Fruit fly (Drosophila melanogaster): ENCODE results near the gene Gbeta13F.

Gene Gbeta13F

dm6 chrX:15811666-15812614, 48.0 kb upstream of the Gbeta13F start (continued):
- TF ChIP-seq CG6654 (GFP tag; optimal IDR thresholded peaks at IDR 0.05) (no peak), sens (GFP tag) (peak; percentile 7), zf30C (GFP tag; optimal IDR thresholded peaks at IDR 0.05) (peak; percentile 26), CkIIα-i1 (GFP tag; IDR thresholded peaks at IDR 0.05) (no peak), CG33213 (GFP tag; optimal IDR thresholded peaks at IDR 0.05) (no peak), lbe (GFP tag; optimal IDR thresholded peaks at IDR 0.05) (peak; percentile 48), pfk (GFP tag; optimal IDR thresholded peaks at IDR 0.05) (no peak), CG13624 (GFP tag; optimal IDR thresholded peaks at IDR 0.05) (no peak), sr (GFP tag; IDR thresholded peaks at IDR 0.05) (peak; percentile 82), tap (tag; optimal IDR thresholded peaks at IDR 0.05) (no peak), CG16779 (GFP tag; IDR thresholded peaks at IDR 0.05) (no peak), Ets97D (GFP tag; optimal IDR thresholded peaks at IDR 0.05) (no peak), Dfd (GFP tag; optimal IDR thresholded peaks at IDR 0.05) (peak in 1 of 2 experiments; percentile 37), CG1602 (GFP tag; optimal IDR thresholded peaks at IDR 0.05) (no peak), CG12769 (tag; optimal IDR thresholded peaks at IDR 0.05) (peak; percentile 56), CG2712 (tag; optimal IDR thresholded peaks at IDR 0.05) (no peak), ewg (GFP tag; optimal IDR thresholded peaks at IDR 0.05) (peak; percentile 11), Dbx (GFP tag; IDR thresholded peaks at IDR 0.05) (peak; percentile 46; the same call in 1 of the 3 replicates)

dm6 chrX:15812615-15812995, 47.3 kb upstream of the Gbeta13F start:
- TF ChIP-seq CG16815 (GFP tag; optimal IDR thresholded peaks at IDR 0.05) (no peak), Med (GFP tag) (peak; percentile 71), eve (GFP tag; optimal IDR thresholded peaks at IDR 0.05) (peak in 1 of 2 experiments; percentile 14), lola (GFP tag; optimal IDR thresholded peaks at IDR 0.05) (peak in 1 of 3 experiments; percentile 22), sens (GFP tag) (peak; percentile 68)

dm6 chrX:15813224-15813623, 46.7 kb upstream of the Gbeta13F start:
- peak; percentile 10 for TF ChIP-seq D19A (tag; optimal IDR thresholded peaks at IDR 0.05)
- TF ChIP-seq pros (GFP tag; optimal IDR thresholded peaks at IDR 0.05), result peak; percentile 61
- no peak for TF ChIP-seq CG15011 (GFP tag; optimal IDR thresholded peaks at IDR 0.05)
- no peak for TF ChIP-seq Six4 (GFP tag; optimal IDR thresholded peaks at IDR 0.05)
- no peak for TF ChIP-seq Opbp (GFP tag; IDR thresholded peaks at IDR 0.05; ENCODE audit: partially characterized antibody)
- TF ChIP-seq trh (GFP tag; optimal IDR thresholded peaks at IDR 0.05), result no peak
- TF ChIP-seq CG12769 (tag; optimal IDR thresholded peaks at IDR 0.05), result peak; percentile 50
- TF ChIP-seq CG3163 (GFP tag; optimal IDR thresholded peaks at IDR 0.05), result no peak
- no peak for TF ChIP-seq ro (GFP tag; IDR thresholded peaks at IDR 0.05)
- TF ChIP-seq HHEX (GFP tag; optimal IDR thresholded peaks at IDR 0.05), result no peak
- no peak for TF ChIP-seq CG4730 (GFP tag; IDR thresholded peaks at IDR 0.05)
- no peak for TF ChIP-seq CG6791 (GFP tag; IDR thresholded peaks at IDR 0.05; ENCODE audit: partially characterized antibody)
- TF ChIP-seq E2f2 (GFP tag; IDR thresholded peaks at IDR 0.05), result no peak
- no peak for TF ChIP-seq org-1 (GFP tag; optimal IDR thresholded peaks at IDR 0.05)
- no peak for TF ChIP-seq CG31365 (tag; optimal IDR thresholded peaks at IDR 0.05)
- no peak for TF ChIP-seq Nf-YA (GFP tag; IDR thresholded peaks at IDR 0.05)
- peak; percentile 20 for TF ChIP-seq abd-A (tag; optimal IDR thresholded peaks at IDR 0.05)
- TF ChIP-seq tin (GFP tag; optimal IDR thresholded peaks at IDR 0.05), result no peak
- no peak for TF ChIP-seq mam (GFP tag; optimal IDR thresholded peaks at IDR 0.05)
- peak; percentile 93 for TF ChIP-seq cg (GFP tag; optimal IDR thresholded peaks at IDR 0.05)
- TF ChIP-seq CG9215 (GFP tag; IDR thresholded peaks at IDR 0.05), result no peak
- peak; percentile 48 for TF ChIP-seq Med (GFP tag)
- no peak for TF ChIP-seq HLH4C (GFP tag; IDR thresholded peaks at IDR 0.05; ENCODE audit: partially characterized antibody)
- no peak for TF ChIP-seq C15 (GFP tag; IDR thresholded peaks at IDR 0.05)
- TF ChIP-seq sens-2 (GFP tag; IDR thresholded peaks at IDR 0.05), result no peak
- 0 out of 2 replicates have a peak, but pooled peaks have one; percentile 11 for TF ChIP-seq CG13287 (GFP tag; IDR thresholded peaks at IDR 0.05; ENCODE audit: partially characterized antibody)
- TF ChIP-seq pfk (GFP tag; optimal IDR thresholded peaks at IDR 0.05), result no peak
- TF ChIP-seq nom (GFP tag; optimal IDR thresholded peaks at IDR 0.05), result peak; percentile 20

Data from whole organism, embryonic.